Worm (Caenorhabditis elegans): Measurements from ENCODE around the gene T10B5.8.

DNA sequence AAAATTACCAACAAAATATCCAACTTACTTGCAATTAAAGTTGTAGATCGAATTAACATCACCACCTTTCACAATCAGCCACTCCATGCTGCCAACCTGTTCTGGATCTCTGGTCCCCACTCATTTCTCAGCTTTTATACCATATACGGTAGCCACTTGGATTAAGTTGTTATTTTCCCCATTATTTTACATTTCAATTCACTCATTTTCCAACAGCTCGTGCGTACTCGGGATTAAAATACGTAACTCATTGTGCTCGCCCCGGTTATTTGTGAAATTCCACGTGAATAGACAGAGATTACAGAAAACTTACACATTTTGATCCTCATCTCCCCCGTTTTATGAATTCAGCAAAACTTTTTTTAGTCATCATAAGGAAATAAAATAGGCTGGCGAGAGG lies 38.8 kb upstream of the T10B5.8 start, which contains the start of gene srt-41:
- TF ChIP-seq tbx-11 (GFP tag; IDR thresholded peaks at IDR 0.05) (no peak), hnd-1 (tag; optimal IDR thresholded peaks at IDR 0.05) (no peak), ets-7 (tag; optimal IDR thresholded peaks at IDR 0.05) (no peak), ama-1 (optimal IDR thresholded peaks at IDR 0.05) (no peak), hmg-4 (GFP tag; optimal IDR thresholded peaks at IDR 0.05) (no peak), sea-1 (GFP tag; conservative IDR thresholded peaks at IDR 0.05) (no peak), flt-1 (GFP tag; IDR thresholded peaks at IDR 0.05) (no peak), pes-1 (GFP tag; IDR thresholded peaks at IDR 0.05) (no peak), aly-1 (tag; optimal IDR thresholded peaks at IDR 0.05) (no peak), scrt-1 (GFP tag; IDR thresholded peaks at IDR 0.05) (no peak), B0310.2 (tag; optimal IDR thresholded peaks at IDR 0.05) (no peak), F13C5.2 (tag; optimal IDR thresholded peaks at IDR 0.05) (no peak), tra-4 (tag; optimal IDR thresholded peaks at IDR 0.05) (no peak)
